Worm (Caenorhabditis elegans): ENCODE data around the gene E01G4.5.
A peak's percentile ranks its signal among the peaks of the same experiment; 100 is the strongest.

DNA sequence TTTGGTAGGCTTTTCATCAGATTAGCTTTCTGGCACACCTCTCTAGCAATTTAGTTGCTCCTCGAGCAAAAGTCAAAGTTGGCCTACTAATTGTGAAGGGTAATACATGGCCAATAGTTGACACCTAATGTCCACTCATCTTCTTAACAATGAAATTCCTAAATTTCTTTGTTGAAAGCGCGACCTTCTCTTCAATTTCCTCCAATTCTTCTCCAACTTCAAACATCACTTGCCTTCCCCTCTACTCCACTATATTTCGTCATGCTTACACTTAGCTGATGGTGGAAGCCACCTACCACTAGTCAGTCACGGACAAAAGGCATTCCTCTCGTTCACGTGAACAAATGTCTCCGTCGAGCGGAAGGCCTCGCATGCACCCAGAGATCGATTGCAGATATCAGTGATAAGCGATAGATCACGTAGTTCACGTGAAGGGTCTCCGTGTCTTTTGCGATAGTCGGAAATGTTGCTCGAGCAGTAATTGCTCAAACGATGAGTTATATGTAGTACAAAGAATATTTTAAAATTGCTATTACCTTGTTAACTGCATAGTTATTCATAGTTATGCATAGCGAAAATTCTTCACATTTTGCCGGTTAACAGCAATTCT, 3.1 kb upstream of the E01G4.5 start, which contains the start of gene E01G4.3:
- TF ChIP-seq nhr-48 (tag; optimal IDR thresholded peaks at IDR 0.05) (peak; percentile 97), nhr-42 (GFP tag; IDR thresholded peaks at IDR 0.05) (peak; percentile 11; the same call in 1 of the 2 replicates), daf-19 (GFP tag; conservative IDR thresholded peaks at IDR 0.05) (no peak), pqm-1 (tag; optimal IDR thresholded peaks at IDR 0.05) (peak; percentile 38), mdl-1 (tag; optimal IDR thresholded peaks at IDR 0.05) (peak; percentile 72 to 86), nhr-237 (tag; optimal IDR thresholded peaks at IDR 0.05) (no peak)
